Worm (Caenorhabditis elegans) whole organism, L3 larva: ENCODE results near the gene daf-12.

Experiments used
- R02D3.7 ChIP-seq: fragments of 150-350 bp; optimal IDR thresholded peaks from 2 replicates; lab custom pipeline; 2014; ENCODE audit warnings: missing biosample characterization, missing genetic modification characterization
- aly-2 ChIP-seq: fragments of 150-350 bp; optimal IDR thresholded peaks from 2 replicates; lab custom pipeline; 2014; ENCODE audit warnings: missing biosample characterization, missing genetic modification characterization
- ama-1 ChIP-seq: fragments of 150-350 bp; optimal IDR thresholded peaks from 2 replicates; lab custom pipeline; 2018
- ceh-16 ChIP-seq: sonication (generic microtip); optimal IDR thresholded peaks from 2 replicates; lab custom pipeline; 2017; ENCODE audit warnings: missing biosample characterization, missing genetic modification characterization
- ceh-28 ChIP-seq: fragments of 150-350 bp; optimal IDR thresholded peaks from 2 replicates; lab custom pipeline; 2014; ENCODE audit warnings: missing biosample characterization, missing genetic modification reagents, missing genetic modification characterization
- ceh-82 ChIP-seq: fragments of 150-350 bp; optimal IDR thresholded peaks from 2 replicates; lab custom pipeline; 2014; ENCODE audit warnings: missing biosample characterization, missing genetic modification characterization
- egl-27 ChIP-seq: sonication (generic microtip); optimal IDR thresholded peaks from 4 replicates; lab custom pipeline; 2017; ENCODE audit warnings: missing biosample characterization, missing genetic modification reagents, missing genetic modification characterization
- elt-2 ChIP-seq: sonication (generic microtip); optimal IDR thresholded peaks from 2 replicates; lab custom pipeline; 2016; ENCODE audit warnings: missing genetic modification reagents, mild to moderate bottlenecking, missing genetic modification characterization, missing compliant biosample characterization
- elt-3 ChIP-seq, 3 experiments: fragments of 150-350 bp in 1 of 3; sonication (generic microtip) in 2 of 3; optimal IDR thresholded peaks; 2 replicates in 2 of 3; 4 replicates in 1 of 3; lab custom pipeline; 2014 to 2017; ENCODE audit warnings: missing biosample characterization in 3 of 3, missing genetic modification characterization in 3 of 3
- fkh-10 ChIP-seq: sonication (generic microtip); optimal IDR thresholded peaks from 2 replicates; lab custom pipeline; 2017; ENCODE audit warnings: missing biosample characterization, missing genetic modification reagents, missing genetic modification characterization
- fkh-2 ChIP-seq: fragments of 150-350 bp; optimal IDR thresholded peaks from 2 replicates; lab custom pipeline; 2014; ENCODE audit warnings: missing biosample characterization, missing genetic modification reagents, missing genetic modification characterization
- hmg-11 ChIP-seq: sonication (generic microtip); optimal IDR thresholded peaks from 2 replicates; lab custom pipeline; 2016; ENCODE audit warnings: missing genetic modification characterization, missing compliant biosample characterization
- lsy-12 ChIP-seq: sonication (generic microtip); optimal IDR thresholded peaks from 2 replicates; lab custom pipeline; 2016; ENCODE audit warnings: mild to moderate bottlenecking, missing genetic modification characterization, missing compliant biosample characterization
- mdl-1 ChIP-seq: fragments of 150-350 bp; optimal IDR thresholded peaks from 2 replicates; lab custom pipeline; 2014; ENCODE audit warnings: missing biosample characterization, missing genetic modification characterization
- nfya-1 ChIP-seq: sonication (generic microtip); optimal IDR thresholded peaks from 2 replicates; lab custom pipeline; 2017; ENCODE audit warnings: missing genetic modification characterization, mild to moderate bottlenecking, missing compliant biosample characterization, antibody characterized with exemption, moderate library complexity; ENCODE audit not compliant: insufficient read depth
- nhr-11 ChIP-seq: fragments of 150-350 bp; optimal IDR thresholded peaks from 2 replicates; lab custom pipeline; 2014; ENCODE audit warnings: missing biosample characterization, missing genetic modification characterization
- nhr-23 ChIP-seq: fragments of 150-350 bp; optimal IDR thresholded peaks from 2 replicates; lab custom pipeline; 2014; ENCODE audit warnings: missing biosample characterization, missing genetic modification reagents, missing genetic modification characterization
- nhr-237 ChIP-seq: fragments of 150-350 bp; optimal IDR thresholded peaks from 2 replicates; lab custom pipeline; 2014; ENCODE audit warnings: missing biosample characterization, missing genetic modification characterization
- nhr-25 ChIP-seq: sonication (generic microtip); optimal IDR thresholded peaks from 2 replicates; lab custom pipeline; 2017; ENCODE audit warnings: missing biosample characterization, missing genetic modification characterization
- nhr-28 ChIP-seq: fragments of 150-350 bp; optimal IDR thresholded peaks from 2 replicates; lab custom pipeline; 2014; ENCODE audit warnings: missing biosample characterization, missing genetic modification characterization
- nhr-43 ChIP-seq: sonication (generic microtip); optimal IDR thresholded peaks from 2 replicates; lab custom pipeline; 2016; ENCODE audit warnings: mild to moderate bottlenecking, missing genetic modification characterization, missing compliant biosample characterization; ENCODE audit not compliant: poor library complexity, severe bottlenecking
- nhr-77 ChIP-seq: fragments of 150-350 bp; optimal IDR thresholded peaks from 2 replicates; lab custom pipeline; 2014; ENCODE audit warnings: missing biosample characterization, missing genetic modification characterization
- pha-4 ChIP-seq: fragments of 150-350 bp; optimal IDR thresholded peaks from 2 replicates; lab custom pipeline; 2014; ENCODE audit warnings: missing biosample characterization, missing genetic modification reagents, missing genetic modification characterization
- pqm-1 ChIP-seq: fragments of 150-350 bp; optimal IDR thresholded peaks from 2 replicates; lab custom pipeline; 2017; ENCODE audit warnings: missing biosample characterization, missing genetic modification characterization, inconsistent platforms
- sea-2 ChIP-seq: fragments of 150-350 bp; sonication (generic microtip); optimal IDR thresholded peaks from 4 replicates; lab custom pipeline; 2014; ENCODE audit warnings: missing biosample characterization, missing genetic modification reagents, missing genetic modification characterization
- skn-1 ChIP-seq: fragments of 150-350 bp; optimal IDR thresholded peaks from 2 replicates; lab custom pipeline; 2014; ENCODE audit warnings: missing biosample characterization, missing genetic modification characterization
- unc-39 ChIP-seq: sonication (generic microtip); optimal IDR thresholded peaks from 4 replicates; lab custom pipeline; 2017; ENCODE audit warnings: missing biosample characterization, missing genetic modification characterization
- unc-62 ChIP-seq: fragments of 150-350 bp; sonication (generic microtip); optimal IDR thresholded peaks from 4 replicates; lab custom pipeline; 2014; ENCODE audit warnings: missing biosample characterization, missing genetic modification reagents, missing genetic modification characterization
- ztf-11 ChIP-seq: fragments of 150-350 bp; optimal IDR thresholded peaks from 2 replicates; lab custom pipeline; 2014; ENCODE audit warnings: missing biosample characterization, missing genetic modification characterization

The daf-12 gene

DNA sequence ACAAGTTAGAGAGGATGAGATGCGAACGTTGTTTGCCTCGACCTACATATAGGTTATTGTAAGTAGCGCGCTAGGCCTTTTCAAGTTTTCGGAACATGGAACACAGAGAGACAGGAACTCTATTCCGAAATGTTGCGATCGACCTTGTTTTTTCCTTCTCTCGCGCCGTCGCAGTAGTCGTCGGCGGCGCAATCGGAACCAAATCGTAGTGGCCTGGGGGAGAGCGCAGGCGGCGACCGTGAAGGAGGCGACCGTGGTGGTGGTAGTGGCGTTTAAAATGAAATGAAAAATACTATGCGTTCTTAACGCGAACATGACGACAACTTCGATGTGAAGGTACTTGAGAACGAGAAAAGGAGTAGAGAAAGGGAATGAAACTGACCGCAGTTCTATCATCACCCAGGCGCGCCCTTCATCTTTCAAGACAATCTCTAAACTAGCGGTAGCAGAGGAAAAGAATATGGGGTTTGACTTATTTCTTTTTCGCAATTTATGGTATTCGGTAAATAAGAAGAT lies 11.9 kb downstream of the daf-12 start:
- TF ChIP-seq unc-39: no peak
- TF ChIP-seq lsy-12 (tag; lab: Kevin White, UChicago): peak; percentile 39
- no peak for TF ChIP-seq nhr-43 (tag; lab: Kevin White, UChicago)
- peak; percentile 3 for TF ChIP-seq nfya-1 (tag; lab: Kevin White, UChicago)
- TF ChIP-seq nhr-23 (tag; lab: Kevin White, UChicago): peak; percentile 63
- TF ChIP-seq nhr-25 (tag; lab: Kevin White, UChicago): peak; percentile 82
- peak; percentile 26 for TF ChIP-seq ceh-28

DNA sequence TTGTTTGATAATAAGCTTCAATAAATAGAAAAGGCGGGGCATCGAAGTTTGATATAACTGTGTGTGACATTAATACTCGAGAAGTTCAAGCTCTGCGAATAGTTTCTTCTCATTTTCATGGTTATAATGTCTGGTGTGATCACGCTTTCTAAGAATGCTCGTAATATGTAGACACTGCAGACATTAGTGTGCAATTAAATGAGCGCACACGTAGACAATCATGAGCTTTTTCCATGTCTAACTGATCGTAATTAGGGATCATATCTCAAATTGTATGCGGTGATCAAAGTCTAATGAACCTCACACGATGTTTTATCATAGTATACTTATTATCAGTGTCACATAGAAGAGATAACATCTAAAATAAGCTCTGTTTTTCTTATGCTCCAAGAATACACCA lies 14.4 kb downstream of the daf-12 start:
- TF ChIP-seq sea-2 (GFP tag; lab: Kevin White, UChicago) (no peak), elt-2 (peak; percentile 49)

DNA sequence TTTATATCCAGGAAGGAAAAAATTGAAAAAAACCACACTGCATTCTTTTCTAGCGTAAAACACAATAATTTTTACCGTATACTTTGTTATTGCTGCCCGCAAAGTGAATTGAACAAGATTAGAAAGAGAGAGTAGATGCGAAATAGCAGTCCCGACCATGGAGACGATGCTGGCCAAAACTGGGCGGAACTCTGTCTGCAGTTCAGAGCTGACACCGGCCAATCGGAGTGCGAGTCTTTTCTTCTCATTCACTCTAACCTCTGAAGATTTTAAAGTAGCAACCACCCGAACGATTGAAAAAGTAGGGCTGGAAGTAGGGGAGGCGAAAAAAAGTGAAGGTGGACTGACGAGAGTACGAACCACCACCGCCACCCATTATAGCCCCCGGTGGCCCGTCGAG lies 20.9 kb downstream of the daf-12 start:
- TF ChIP-seq fkh-10 (GFP tag; lab: Kevin White, UChicago) (no peak), pqm-1 (tag; lab: Kevin White, UChicago) (no peak), nhr-23 (tag; lab: Kevin White, UChicago) (peak; percentile 33), ama-1 (lab: Kevin White, UChicago) (no peak), pha-4 (no peak), nfya-1 (tag; lab: Kevin White, UChicago) (peak; percentile 90)

DNA sequence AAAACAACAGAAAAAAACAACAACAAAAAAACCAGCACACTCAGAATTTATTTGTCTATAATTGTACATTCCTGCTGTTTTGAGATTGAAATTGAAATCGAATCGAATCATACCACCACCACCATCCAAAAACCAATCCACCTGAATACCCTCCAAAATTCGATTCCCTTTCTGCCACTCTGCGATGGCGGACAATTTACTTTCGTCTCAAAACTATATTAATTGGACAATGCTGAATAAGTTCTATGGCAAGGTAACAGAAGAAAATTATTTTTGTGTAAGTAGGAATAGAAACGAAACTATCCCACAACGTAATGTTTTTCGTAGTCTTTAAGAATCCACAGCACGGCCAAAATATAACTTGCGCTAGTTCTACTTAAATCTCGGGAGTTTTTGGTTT lies 23.8 kb downstream of the daf-12 start:
- TF ChIP-seq nhr-28: no peak
- no peak for TF ChIP-seq R02D3.7 (tag; lab: Kevin White, UChicago)
- no peak for TF ChIP-seq hmg-11
- TF ChIP-seq skn-1 (tag; lab: Kevin White, UChicago): no peak
- TF ChIP-seq lsy-12 (tag; lab: Kevin White, UChicago): no peak
- TF ChIP-seq mdl-1 (tag; lab: Kevin White, UChicago): no peak
- no peak for TF ChIP-seq nhr-237 (tag; lab: Kevin White, UChicago)
- TF ChIP-seq fkh-2 (tag; lab: Kevin White, UChicago): no peak
- no peak for TF ChIP-seq unc-62 (GFP tag; lab: Kevin White, UChicago)
- TF ChIP-seq nfya-1 (tag; lab: Kevin White, UChicago): no peak
- TF ChIP-seq ceh-82 (tag; lab: Kevin White, UChicago): no peak
- no peak for TF ChIP-seq pqm-1 (tag; lab: Kevin White, UChicago)
- no peak for TF ChIP-seq nhr-25 (tag; lab: Kevin White, UChicago)
- no peak for TF ChIP-seq ama-1 (lab: Kevin White, UChicago)
- no peak for TF ChIP-seq aly-2 (tag; lab: Kevin White, UChicago)
- TF ChIP-seq ceh-16 (tag; lab: Kevin White, UChicago): no peak
- no peak for TF ChIP-seq nhr-11
- no peak for TF ChIP-seq nhr-77 (tag; lab: Kevin White, UChicago)
- no peak for TF ChIP-seq fkh-10 (GFP tag; lab: Kevin White, UChicago)
- TF ChIP-seq ztf-11: no peak
- TF ChIP-seq, all 47 proteins: peak for 0

DNA sequence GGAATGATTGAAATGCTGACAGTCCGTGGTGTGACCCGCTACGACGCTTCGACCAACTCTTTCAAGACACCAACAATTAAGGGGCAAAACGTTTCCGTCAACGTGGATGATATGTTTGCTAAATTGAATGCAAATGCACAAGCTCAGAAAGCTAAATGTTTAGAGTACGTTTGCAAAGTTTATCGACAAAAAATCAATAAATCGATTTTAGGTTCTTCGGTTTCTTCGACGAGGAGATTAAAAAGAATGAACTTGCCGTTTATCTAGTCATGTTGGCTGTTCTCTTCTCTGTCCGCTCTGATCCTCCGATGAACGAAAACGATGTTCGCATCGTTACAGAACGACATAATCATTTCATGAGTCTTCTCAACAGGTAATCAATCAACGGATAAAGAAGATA lies 29.1 kb downstream of the daf-12 start:
- TF ChIP-seq pqm-1 (tag; lab: Kevin White, UChicago): no peak
- TF ChIP-seq elt-3 (tag; optimal IDR thresholded peaks at IDR 0.05; lab: Kevin White, UChicago): no peak
- TF ChIP-seq ceh-28: peak; percentile 72

DNA sequence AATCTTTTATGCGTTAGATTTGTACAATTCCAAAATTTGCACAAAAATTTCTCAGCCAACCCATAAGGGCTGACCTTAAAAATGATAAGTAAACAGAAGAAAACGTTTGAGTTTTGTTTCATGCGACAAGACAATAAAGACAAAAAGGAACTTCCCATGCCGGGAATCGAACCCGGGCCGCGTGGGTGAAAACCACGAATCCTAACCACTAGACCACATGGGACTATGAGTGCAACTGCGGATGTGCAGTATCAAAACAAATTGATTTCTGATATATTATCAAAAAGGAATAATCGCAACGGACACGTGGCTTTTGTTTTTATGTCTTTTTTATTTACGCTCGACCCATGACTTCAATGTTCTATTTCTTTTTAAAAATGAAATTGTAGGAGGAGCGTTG lies 31.2 kb downstream of the daf-12 start:
- no peak for TF ChIP-seq ceh-82 (tag; lab: Kevin White, UChicago)
- TF ChIP-seq nhr-43 (tag; lab: Kevin White, UChicago): peak; percentile 38
- no peak for TF ChIP-seq egl-27 (tag; lab: Kevin White, UChicago)
